Worm (Caenorhabditis elegans) whole organism, young adult: Measurements from ENCODE around the gene C49C3.8.

Source experiments
- C06A6.2 ChIP-seq: fragments of 200-800 bp; sonication (Bioruptor generic); conservative IDR thresholded peaks from 2 replicates; pipeline ENCODE4 v1.3.6; 2022; ENCODE audit warnings: missing genetic modification characterization, missing compliant biosample characterization
- D2030.7 ChIP-seq: fragments of 200-800 bp; sonication (Bioruptor generic); IDR thresholded peaks from 2 replicates; pipeline ENCODE4 v1.3.6; 2022; ENCODE audit warnings: missing genetic modification reagents, missing genetic modification characterization, missing compliant biosample characterization
- F39B2.1 ChIP-seq: fragments of 200-800 bp; sonication (Bioruptor generic); IDR thresholded peaks from 2 replicates; pipeline ENCODE4 v1.3.6; 2022; ENCODE audit warnings: missing genetic modification reagents, missing genetic modification characterization, missing compliant biosample characterization
- F52B5.7 ChIP-seq: sonication (generic microtip); optimal IDR thresholded peaks from 2 replicates; lab custom pipeline; 2016; ENCODE audit warnings: mild to moderate bottlenecking, missing genetic modification characterization, missing compliant biosample characterization
- Y53F4B.3 ChIP-seq: fragments of 200-800 bp; sonication (Bioruptor generic); IDR thresholded peaks from 2 replicates; pipeline ENCODE4 v1.3.6; 2022; ENCODE audit warnings: missing genetic modification reagents, missing genetic modification characterization, missing compliant biosample characterization
- Y67H2A.10 ChIP-seq: fragments of 200-800 bp; sonication (Bioruptor generic); conservative IDR thresholded peaks from 2 replicates; pipeline ENCODE4 v1.3.6; 2022; ENCODE audit warnings: missing genetic modification reagents, missing genetic modification characterization, missing compliant biosample characterization
- attf-3 ChIP-seq: fragments of 200-800 bp; sonication (Bioruptor generic); conservative IDR thresholded peaks from 2 replicates; pipeline ENCODE4 v1.3.6; 2022; ENCODE audit warnings: missing genetic modification reagents, missing genetic modification characterization, missing compliant biosample characterization
- bed-1 ChIP-seq: fragments of 200-800 bp; sonication (Bioruptor generic); IDR thresholded peaks from 2 replicates; pipeline ENCODE4 v1.3.6; 2022; ENCODE audit warnings: missing genetic modification reagents, missing genetic modification characterization, missing compliant biosample characterization
- bed-2 ChIP-seq: fragments of 200-800 bp; sonication (Bioruptor generic); IDR thresholded peaks from 2 replicates; pipeline ENCODE4 v1.3.6; 2022; ENCODE audit warnings: missing genetic modification reagents, missing genetic modification characterization, missing compliant biosample characterization
- ceh-100 ChIP-seq: fragments of 200-800 bp; sonication (Bioruptor generic); IDR thresholded peaks from 2 replicates; pipeline ENCODE4 v1.3.6; 2022; ENCODE audit warnings: missing genetic modification reagents, missing genetic modification characterization, missing compliant biosample characterization
- ceh-79 ChIP-seq: sonication (generic microtip); optimal IDR thresholded peaks from 2 replicates; lab custom pipeline; 2017; ENCODE audit warnings: mild to moderate bottlenecking, missing genetic modification characterization, missing compliant biosample characterization
- dpff-1 ChIP-seq: sonication (generic microtip); optimal IDR thresholded peaks from 2 replicates; lab custom pipeline; 2017; ENCODE audit warnings: mild to moderate bottlenecking, missing genetic modification characterization, missing compliant biosample characterization
- hlh-12 ChIP-seq: sonication (generic microtip); optimal IDR thresholded peaks from 2 replicates; lab custom pipeline; 2016; ENCODE audit warnings: missing genetic modification characterization, missing compliant biosample characterization
- hmg-20 ChIP-seq: fragments of 200-800 bp; sonication (Bioruptor generic); IDR thresholded peaks from 2 replicates; pipeline ENCODE4 v1.3.6; 2022; ENCODE audit warnings: missing genetic modification reagents, missing genetic modification characterization, missing compliant biosample characterization
- lag-1 ChIP-seq: fragments of 200-800 bp; sonication (Bioruptor generic); IDR thresholded peaks from 2 replicates; pipeline ENCODE4 v1.3.6; 2022; ENCODE audit warnings: missing genetic modification reagents, missing genetic modification characterization, missing compliant biosample characterization
- let-607 ChIP-seq, 2 experiments: fragments of 200-800 bp in 1 of 2; sonication (Bioruptor generic) in 1 of 2; sonication (generic microtip) in 1 of 2; optimal IDR thresholded peaks; 2 replicates each; lab custom pipeline; 2016 to 2018; ENCODE audit warnings: mild to moderate bottlenecking in 2 of 2, missing compliant biosample characterization in 2 of 2, missing genetic modification characterization in 2 of 2, moderate library complexity in 2 of 2, missing genotype in 1 of 2
- lin-35 ChIP-seq, 3 experiments: fragments of 150-350 bp in 2 of 3; sonication (generic microtip) in 1 of 3; optimal IDR thresholded peaks; 2 replicates each; lab custom pipeline; 2014 to 2018; ENCODE audit warnings: missing biosample characterization in 3 of 3, missing genetic modification characterization in 3 of 3, missing genetic modification reagents in 3 of 3
- lin-40 ChIP-seq: sonication (generic microtip); optimal IDR thresholded peaks from 2 replicates; lab custom pipeline; 2016; ENCODE audit warnings: missing genetic modification characterization, mild to moderate bottlenecking, missing compliant biosample characterization, missing genotype, missing genetic modification reagents
- lir-1 ChIP-seq: fragments of 200-800 bp; sonication (Bioruptor generic); conservative IDR thresholded peaks from 2 replicates; pipeline ENCODE4 v1.3.6; 2022; ENCODE audit warnings: missing genetic modification reagents, missing genetic modification characterization, missing compliant biosample characterization
- madf-3 ChIP-seq: fragments of 200-800 bp; sonication (Bioruptor generic); IDR thresholded peaks from 2 replicates; pipeline ENCODE4 v1.3.6; 2022; ENCODE audit warnings: missing genetic modification reagents, missing genetic modification characterization, missing compliant biosample characterization
- mcd-1 ChIP-seq: fragments of 200-800 bp; sonication (Bioruptor generic); IDR thresholded peaks from 2 replicates; pipeline ENCODE4 v1.3.6; 2022; ENCODE audit warnings: missing genetic modification reagents, missing genetic modification characterization, missing compliant biosample characterization
- nfyb-1 ChIP-seq: fragments of 200-800 bp; sonication (Bioruptor generic); IDR thresholded peaks from 2 replicates; pipeline ENCODE4 v1.3.6; 2022; ENCODE audit warnings: missing genetic modification reagents, missing genetic modification characterization, missing compliant biosample characterization
- nhr-120 ChIP-seq: fragments of 200-800 bp; sonication (Bioruptor generic); IDR thresholded peaks from 2 replicates; pipeline ENCODE4 v1.3.6; 2022; ENCODE audit warnings: missing genetic modification characterization, missing compliant biosample characterization
- nhr-80 ChIP-seq: sonication (generic microtip); optimal IDR thresholded peaks from 2 replicates; lab custom pipeline; 2016; ENCODE audit warnings: missing genetic modification characterization, missing compliant biosample characterization
- rpc-1 ChIP-seq, 2 experiments: fragments of 150-350 bp in 1 of 2; sonication (generic microtip) in 1 of 2; optimal IDR thresholded peaks; 2 replicates each; lab custom pipeline; 2014 to 2018; ENCODE audit warnings: missing biosample characterization in 1 of 2, missing genetic modification characterization in 1 of 2, missing genetic modification reagents in 1 of 2, missing genotype in 1 of 2
- snpc-1.1 ChIP-seq: sonication (generic microtip); optimal IDR thresholded peaks from 2 replicates; lab custom pipeline; 2017; ENCODE audit warnings: missing genetic modification characterization, mild to moderate bottlenecking, missing compliant biosample characterization, antibody characterized with exemption, moderate library complexity, missing genotype, missing genetic modification reagents; ENCODE audit not compliant: insufficient read depth
- snpc-4 ChIP-seq, 5 experiments: fragments of 150-350 bp in 1 of 5; sonication (generic microtip) in 4 of 5; optimal IDR thresholded peaks; 2 replicates each; lab custom pipeline; 2014 to 2018; ENCODE audit warnings: missing genetic modification characterization in 5 of 5, missing biosample characterization in 3 of 5, antibody characterized with exemption in 2 of 5, mild to moderate bottlenecking in 2 of 5, missing compliant biosample characterization in 2 of 5, missing genotype in 2 of 5, moderate library complexity in 2 of 5, missing genetic modification reagents in 1 of 5
- zim-3 ChIP-seq: sonication (generic microtip); optimal IDR thresholded peaks from 2 replicates; lab custom pipeline; 2017; ENCODE audit warnings: mild to moderate bottlenecking, missing genetic modification characterization, moderate library complexity, missing compliant biosample characterization
- ztf-28 ChIP-seq: fragments of 200-800 bp; sonication (Bioruptor generic); IDR thresholded peaks from 2 replicates; pipeline ENCODE4 v1.3.6; 2022; ENCODE audit warnings: missing genetic modification reagents, missing genetic modification characterization, missing compliant biosample characterization
- ztf-6 ChIP-seq: fragments of 200-800 bp; sonication (Bioruptor generic); IDR thresholded peaks from 2 replicates; pipeline ENCODE4 v1.3.6; 2022; ENCODE audit warnings: missing genetic modification reagents, missing genetic modification characterization, missing compliant biosample characterization

Gene C49C3.8

DNA sequence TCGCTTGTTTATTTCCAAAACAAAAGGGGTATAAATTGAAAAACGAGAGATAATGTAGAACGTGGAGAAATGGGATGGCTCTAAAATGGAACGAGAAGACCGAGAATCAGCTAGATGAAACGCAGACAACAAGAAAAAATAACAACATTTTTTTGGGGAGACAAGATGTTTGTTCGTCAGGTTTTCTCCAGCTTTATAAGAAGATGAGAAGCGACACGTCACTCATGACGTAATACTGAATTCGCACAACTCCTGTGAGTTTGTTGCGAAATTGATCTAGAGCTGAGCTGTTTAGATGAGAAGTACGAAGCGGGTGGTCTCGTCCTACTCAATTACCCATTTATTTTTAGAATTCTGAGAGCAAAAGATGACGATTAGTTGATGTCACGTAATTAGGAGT is 49.7 kb upstream of the C49C3.8 start (continued):
- TF ChIP-seq C06A6.2 (GFP tag; lab: Robert Waterston, UW): no peak
- TF ChIP-seq snpc-1.1 (tag; lab: Kevin White, UChicago): no peak
- TF ChIP-seq ceh-100: no peak
- no peak for TF ChIP-seq bed-2 (GFP tag; lab: Robert Waterston, UW)
- no peak for TF ChIP-seq ztf-28 (GFP tag; lab: Robert Waterston, UW)
- no peak for TF ChIP-seq Y53F4B.3 (GFP tag; lab: Robert Waterston, UW)

DNA sequence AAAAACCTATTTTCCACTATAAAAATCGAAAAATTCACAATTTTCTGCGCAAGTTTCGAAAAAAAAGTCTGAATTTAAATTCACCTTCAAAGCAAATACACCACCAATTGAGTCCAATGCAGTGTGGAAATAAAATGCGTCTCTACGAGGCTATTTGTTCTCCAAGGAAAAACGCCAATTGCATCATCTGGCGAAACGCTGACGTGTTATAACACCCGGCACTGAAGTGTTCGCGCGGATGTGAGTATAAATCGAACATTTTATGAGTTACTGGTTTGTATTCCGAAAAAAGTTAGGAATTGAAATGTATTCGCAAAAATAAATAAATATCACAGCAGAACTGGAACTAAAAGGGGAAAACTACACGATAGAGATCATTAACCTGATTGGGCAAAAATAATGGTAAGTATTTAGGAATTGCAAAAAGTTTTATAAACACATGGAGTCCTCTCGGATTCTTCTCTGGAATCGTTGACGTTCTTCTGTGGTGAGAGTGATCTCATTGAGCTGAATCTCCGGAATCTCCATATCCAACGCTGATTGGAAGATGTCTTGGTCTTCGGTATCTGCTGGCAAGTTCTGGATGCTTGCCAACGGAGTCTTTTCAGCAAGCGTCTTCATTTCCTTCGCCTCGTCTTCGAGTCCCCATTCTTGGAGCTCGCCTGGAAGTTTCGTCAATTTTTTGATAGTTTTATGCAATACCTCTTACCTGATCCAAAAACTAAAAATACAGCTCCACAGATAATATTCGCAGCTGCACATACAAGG is 46.9 kb upstream of the C49C3.8 start, which contains the start of gene zipt-7.1:
Gene zipt-7.1, minus strand, starts transcription at position 232 of the 768 bp plus-strand sequence.
- no peak for TF ChIP-seq ceh-79
- no peak for TF ChIP-seq rpc-1 (optimal IDR thresholded peaks at IDR 0.05; lab: Kevin White, UChicago)
- no peak for TF ChIP-seq rpc-1 (tag; optimal IDR thresholded peaks at IDR 0.05; lab: Kevin White, UChicago)
- 0 out of 2 replicates have a peak, but pooled peaks have one; percentile 28 for TF ChIP-seq nfyb-1 (GFP tag; lab: Robert Waterston, UW)
- TF ChIP-seq madf-3 (GFP tag; lab: Robert Waterston, UW): 0 out of 2 replicates have a peak, but pooled peaks have one; percentile 62

DNA sequence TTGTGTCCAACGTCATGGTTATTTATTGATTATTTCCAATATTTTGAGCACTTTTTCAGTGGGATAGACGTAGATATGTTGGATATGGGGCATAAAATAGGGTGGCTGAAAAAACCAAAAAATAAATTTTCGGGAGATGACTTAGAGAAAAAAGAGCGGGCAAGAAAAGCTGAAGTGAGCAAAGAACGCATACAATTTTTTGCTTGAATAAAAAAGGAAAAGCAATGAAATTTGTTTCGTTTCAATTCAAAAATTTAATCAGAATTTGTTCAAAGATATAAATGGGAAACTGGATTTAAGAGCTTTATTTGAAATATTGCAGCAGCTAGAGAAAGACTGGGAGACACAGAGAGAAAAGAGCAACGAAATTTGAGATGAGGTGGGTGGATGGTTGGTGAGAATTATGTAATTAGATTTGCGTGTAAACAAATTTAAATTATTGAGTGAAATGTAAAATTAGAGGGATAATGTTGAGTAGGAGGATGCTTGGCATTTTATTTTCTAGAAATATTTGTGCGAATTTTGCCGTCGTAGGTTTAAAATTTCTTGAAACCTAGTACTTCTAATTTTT is 43.3 kb upstream of the C49C3.8 start, which contains the start of the genes T28F3.11 and slc-17.4:
Gene T28F3.11, minus strand, starts transcription at position 51 of the 571 bp plus-strand sequence.
Gene slc-17.4, minus strand, starts transcription at position 105 of the 571 bp plus-strand sequence.
- TF ChIP-seq F52B5.7 (tag; lab: Kevin White, UChicago) (no peak), ztf-6 (GFP tag; lab: Robert Waterston, UW) (no peak), hmg-20 (GFP tag; lab: Robert Waterston, UW) (no peak), D2030.7 (GFP tag; lab: Robert Waterston, UW) (no peak), bed-1 (no peak), F39B2.1 (GFP tag; lab: Robert Waterston, UW) (no peak), snpc-4 (GFP tag; optimal IDR thresholded peaks at IDR 0.05; lab: Kevin White, UChicago) (no peak), snpc-4 (tag; optimal IDR thresholded peaks at IDR 0.05; lab: Kevin White, UChicago) (no peak), lag-1 (GFP tag; lab: Robert Waterston, UW) (no peak), dpff-1 (no peak), attf-3 (GFP tag; lab: Robert Waterston, UW) (no peak), zim-3 (no peak), lir-1 (GFP tag; lab: Robert Waterston, UW) (no peak), lin-35 (GFP tag; optimal IDR thresholded peaks at IDR 0.05; lab: Kevin White, UChicago) (no peak), lin-40 (no peak)
- TF ChIP-seq, all 124 proteins: peak for 0

DNA sequence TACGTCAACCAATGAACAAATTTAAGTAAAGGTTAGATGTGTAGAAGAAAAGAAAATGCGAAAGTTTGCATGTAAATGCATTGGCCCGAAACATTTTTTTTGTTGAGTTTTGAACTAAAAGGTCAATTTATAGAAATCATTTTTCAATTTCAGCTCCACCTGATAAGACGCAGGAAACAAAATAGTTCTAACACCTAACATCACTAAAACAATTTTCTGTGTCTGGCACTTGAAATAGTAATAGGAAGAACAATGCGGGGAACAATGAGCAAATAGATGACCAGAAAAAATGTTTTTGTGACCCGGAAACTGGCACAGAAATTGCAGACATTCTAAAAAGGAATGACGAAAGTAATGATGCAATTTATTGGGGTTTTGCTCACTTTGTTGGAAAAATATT is 42.7 kb upstream of the C49C3.8 start:
- peak; percentile 45 for TF ChIP-seq nhr-80
- no peak for TF ChIP-seq mcd-1 (GFP tag; lab: Robert Waterston, UW)
- TF ChIP-seq, all 124 proteins: peak for 1

DNA sequence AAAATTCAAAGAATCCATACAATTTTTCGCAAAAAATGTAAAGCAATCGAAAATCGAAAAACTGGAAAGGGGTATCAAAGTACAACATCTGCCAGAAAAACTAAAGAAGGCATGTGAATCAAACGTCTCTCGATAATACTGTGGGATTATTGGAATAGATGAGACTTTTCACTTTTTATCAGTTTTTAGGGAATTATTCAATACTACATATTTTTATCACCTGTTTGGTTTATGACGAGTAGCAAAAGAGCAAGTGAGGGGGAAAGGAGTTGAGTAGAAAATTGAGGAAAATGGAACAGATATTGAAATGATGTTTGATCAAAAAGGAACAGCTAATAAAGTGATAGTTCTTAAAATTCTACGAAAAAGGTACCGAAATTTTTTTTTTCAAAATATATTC is 41.9 kb upstream of the C49C3.8 start:
- TF ChIP-seq hlh-12 (tag; lab: Kevin White, UChicago) (no peak), nhr-120 (GFP tag; lab: Robert Waterston, UW) (no peak), nhr-80 (peak; percentile 9), let-607 (tag; optimal IDR thresholded peaks at IDR 0.05; lab: Kevin White, UChicago) (no peak), Y67H2A.10 (GFP tag; lab: Robert Waterston, UW) (no peak), lag-1 (GFP tag; lab: Robert Waterston, UW) (no peak)
